Fruit fly (Drosophila melanogaster) whole organism, embryonic: ENCODE results near the gene Dh31.

Experiments
- Atf-2 ChIP-seq: fragments of 200-800 bp; sonication (Bioruptor generic); optimal IDR thresholded peaks from 2 replicates; lab custom pipeline; 2016; ENCODE audit warnings: missing biosample characterization, missing genetic modification characterization
- Awh ChIP-seq: fragments of 200-800 bp; sonication (Bioruptor generic); IDR thresholded peaks from 2 replicates; pipeline ENCODE4, ENCODE4 v1.3.6; 2022; ENCODE audit warnings: missing biosample characterization, missing genetic modification characterization
- C15 ChIP-seq: fragments of 200-800 bp; sonication (Bioruptor generic); IDR thresholded peaks from 3 replicates; pipeline ENCODE4 v1.3.6; 2022; ENCODE audit warnings: missing biosample characterization, missing genetic modification characterization
- CG10147 ChIP-seq: fragments of 200-800 bp; sonication (Bioruptor generic); optimal IDR thresholded peaks from 2 replicates; lab custom pipeline; 2019; ENCODE audit warnings: missing biosample characterization, mild to moderate bottlenecking, missing genetic modification characterization, moderate library complexity
- CG1024 ChIP-seq: fragments of 200-800 bp; sonication (Bioruptor generic); IDR thresholded peaks from 2 replicates; pipeline ENCODE4 v1.3.6; 2022; ENCODE audit warnings: missing biosample characterization, missing genetic modification characterization
- CG10366 ChIP-seq: fragments of 200-800 bp; sonication (Bioruptor generic); IDR thresholded peaks from 2 replicates; pipeline ENCODE4 v1.3.6; 2022; ENCODE audit warnings: missing biosample characterization, missing genetic modification characterization
- CG11247 ChIP-seq: fragments of 200-800 bp; sonication (Bioruptor generic); IDR thresholded peaks from 2 replicates; pipeline ENCODE4 v1.3.6; 2022; ENCODE audit warnings: missing biosample characterization, missing genetic modification characterization
- CG11504 ChIP-seq: fragments of 200-800 bp; sonication (Bioruptor generic); optimal IDR thresholded peaks from 3 replicates; lab custom pipeline; 2019; ENCODE audit warnings: missing biosample characterization, mild to moderate bottlenecking, missing genetic modification characterization, moderate library complexity
- CG11695 ChIP-seq: fragments of 200-800 bp; sonication (Bioruptor generic); IDR thresholded peaks from 3 replicates; pipeline ENCODE4 v1.3.6; 2022; ENCODE audit warnings: missing biosample characterization, missing genetic modification characterization
- CG11696 ChIP-seq: fragments of 200-800 bp; sonication (Bioruptor generic); IDR thresholded peaks from 2 replicates; pipeline ENCODE4 v1.3.6; 2022; ENCODE audit warnings: missing biosample characterization, missing genetic modification characterization
- CG15514 ChIP-seq: fragments of 200-800 bp; sonication (Bioruptor generic); optimal IDR thresholded peaks from 3 replicates; lab custom pipeline; 2017; ENCODE audit warnings: missing biosample characterization, missing genetic modification characterization, mild to moderate bottlenecking, moderate library complexity, missing genetic modification reagents
- CG18764 ChIP-seq: fragments of 200-800 bp; sonication (Bioruptor generic); optimal IDR thresholded peaks from 3 replicates; lab custom pipeline; 2016; ENCODE audit warnings: missing biosample characterization, missing genetic modification characterization
- CG2116 ChIP-seq: fragments of 200-800 bp; sonication (Bioruptor generic); optimal IDR thresholded peaks from 3 replicates; lab custom pipeline; 2018; ENCODE audit warnings: missing biosample characterization, mild to moderate bottlenecking, missing genetic modification characterization
- CG31388 ChIP-seq: fragments of 200-800 bp; sonication (Bioruptor generic); optimal IDR thresholded peaks from 2 replicates; lab custom pipeline; 2016; ENCODE audit warnings: missing biosample characterization, missing genetic modification characterization
- CG3726 ChIP-seq: fragments of 200-800 bp; sonication (Bioruptor generic); IDR thresholded peaks from 3 replicates; pipeline ENCODE4, ENCODE4 v1.3.6; 2022; ENCODE audit warnings: missing biosample characterization, missing genetic modification characterization
- CG42726 ChIP-seq: fragments of 200-800 bp; sonication (Bioruptor generic); IDR thresholded peaks from 2 replicates; pipeline ENCODE4 v1.3.6; 2022; ENCODE audit warnings: missing biosample characterization, missing genetic modification characterization; ENCODE audit not compliant: partially characterized antibody
- CG7556 ChIP-seq: fragments of 200-800 bp; sonication (Bioruptor generic); optimal IDR thresholded peaks from 2 replicates; lab custom pipeline; 2017; ENCODE audit warnings: missing biosample characterization, mild to moderate bottlenecking, missing genetic modification characterization
- CG8359 ChIP-seq: fragments of 200-800 bp; sonication (Bioruptor generic); optimal IDR thresholded peaks from 2 replicates; lab custom pipeline; 2017; ENCODE audit warnings: missing biosample characterization, mild to moderate bottlenecking, missing genetic modification characterization, borderline replicate concordance
- Dip3 ChIP-seq: fragments of 200-800 bp; sonication (Bioruptor generic); optimal IDR thresholded peaks from 3 replicates; lab custom pipeline; 2016; ENCODE audit warnings: missing biosample characterization, missing genetic modification characterization
- Doc3 ChIP-seq: fragments of 200-800 bp; sonication (Bioruptor generic); IDR thresholded peaks from 3 replicates; pipeline ENCODE4 v1.3.6; 2022; ENCODE audit warnings: missing biosample characterization, missing genetic modification characterization; ENCODE audit not compliant: partially characterized antibody
- Dref ChIP-seq: fragments of 200-800 bp; sonication (Bioruptor generic); IDR thresholded peaks from 2 replicates; pipeline ENCODE4 v1.3.6; 2022; ENCODE audit warnings: missing biosample characterization, missing genetic modification characterization
- E2f2 ChIP-seq: fragments of 200-800 bp; sonication (Bioruptor generic); IDR thresholded peaks from 2 replicates; pipeline ENCODE4 v1.3.6; 2022; ENCODE audit warnings: missing biosample characterization, missing genetic modification characterization
- Fer3 ChIP-seq: fragments of 200-800 bp; sonication (Bioruptor generic); optimal IDR thresholded peaks from 2 replicates; lab custom pipeline; 2018; ENCODE audit warnings: missing biosample characterization, mild to moderate bottlenecking, missing genetic modification characterization, moderate library complexity
- HLH3B ChIP-seq: fragments of 200-800 bp; sonication (Bioruptor generic); IDR thresholded peaks from 2 replicates; pipeline ENCODE4 v1.3.6; 2022; ENCODE audit warnings: missing biosample characterization, missing genetic modification characterization
- MBD-R2 ChIP-seq: fragments of 200-800 bp; sonication (Bioruptor generic); IDR thresholded peaks from 2 replicates; pipeline ENCODE4 v1.3.6; 2022; ENCODE audit warnings: missing biosample characterization, missing genetic modification characterization
- Mes4 ChIP-seq: fragments of 200-800 bp; sonication (Bioruptor generic); optimal IDR thresholded peaks from 2 replicates; lab custom pipeline; 2016; ENCODE audit warnings: missing biosample characterization, missing genetic modification characterization
- Side ChIP-seq: fragments of 200-800 bp; sonication (Bioruptor generic); optimal IDR thresholded peaks from 2 replicates; lab custom pipeline; 2016; ENCODE audit warnings: missing biosample characterization, missing genetic modification characterization
- Ssrp ChIP-seq: fragments of 200-800 bp; sonication (Bioruptor generic); optimal IDR thresholded peaks from 2 replicates; lab custom pipeline; 2018; ENCODE audit warnings: missing biosample characterization, mild to moderate bottlenecking, missing genetic modification characterization, moderate library complexity
- Vsx1 ChIP-seq: fragments of 200-800 bp; sonication (Bioruptor generic); optimal IDR thresholded peaks from 2 replicates; lab custom pipeline; 2017; ENCODE audit warnings: missing biosample characterization, mild to moderate bottlenecking, missing genetic modification characterization, missing genetic modification reagents
- bowl ChIP-seq: fragments of 200-800 bp; sonication (Bioruptor generic); IDR thresholded peaks from 2 replicates; pipeline ENCODE4 v1.3.6; 2022; ENCODE audit warnings: missing biosample characterization, missing genetic modification characterization
- bsh ChIP-seq, 2 experiments: fragments of 200-800 bp; sonication (Bioruptor generic); optimal IDR thresholded peaks; 2 replicates each; lab custom pipeline; 2017 to 2018; ENCODE audit warnings: mild to moderate bottlenecking in 2 of 2, missing biosample characterization in 2 of 2, missing genetic modification characterization in 2 of 2, moderate library complexity in 1 of 2
- cad ChIP-seq: fragments of >200 bp; optimal IDR thresholded peaks from 2 replicates; lab custom pipeline; 2017; ENCODE audit warnings: missing biosample characterization, missing genetic modification characterization
- cas ChIP-seq: fragments of 200-800 bp; sonication (Bioruptor generic); IDR thresholded peaks from 2 replicates; pipeline ENCODE4 v1.3.6; 2022; ENCODE audit warnings: missing biosample characterization, missing genetic modification characterization
- ci ChIP-seq: fragments of 200-800 bp; sonication (Bioruptor generic); IDR thresholded peaks from 3 replicates; pipeline ENCODE4 v1.3.6; 2022; ENCODE audit warnings: missing biosample characterization, missing genetic modification characterization
- en ChIP-seq: fragments of 200-800 bp; sonication (Bioruptor generic); optimal IDR thresholded peaks from 2 replicates; lab custom pipeline; 2016; ENCODE audit warnings: missing biosample characterization, missing genetic modification characterization
- fru ChIP-seq: fragments of >200 bp; optimal IDR thresholded peaks from 2 replicates; lab custom pipeline; 2017
- gt ChIP-seq: fragments of 200-800 bp; sonication (Bioruptor generic); IDR thresholded peaks from 2 replicates; pipeline ENCODE4 v1.3.6; 2022; ENCODE audit warnings: missing biosample characterization, missing genetic modification characterization
- jigr1 ChIP-seq: fragments of 200-800 bp; sonication (Bioruptor generic); IDR thresholded peaks from 3 replicates; pipeline ENCODE4 v1.3.6; 2022; ENCODE audit warnings: missing biosample characterization, missing genetic modification characterization
- lola ChIP-seq, 3 experiments: fragments of >200 bp in 2 of 3; fragments of 200-800 bp in 1 of 3; sonication (Bioruptor generic) in 1 of 3; optimal IDR thresholded peaks; 2 replicates each; lab custom pipeline; 2017 to 2019; ENCODE audit warnings: missing biosample characterization in 3 of 3, missing genetic modification characterization in 3 of 3, mild to moderate bottlenecking in 1 of 3, moderate library complexity in 1 of 3
- mam ChIP-seq: fragments of 200-800 bp; sonication (Bioruptor generic); optimal IDR thresholded peaks from 3 replicates; lab custom pipeline; 2016; ENCODE audit warnings: missing biosample characterization, missing genetic modification characterization
- mld ChIP-seq: fragments of 200-800 bp; sonication (Bioruptor generic); IDR thresholded peaks from 3 replicates; pipeline ENCODE4 v1.3.6; 2022; ENCODE audit warnings: missing biosample characterization, missing genetic modification characterization; ENCODE audit not compliant: partially characterized antibody
- nerfin-1 ChIP-seq: fragments of 200-800 bp; sonication (Bioruptor generic); optimal IDR thresholded peaks from 3 replicates; lab custom pipeline; 2019; ENCODE audit warnings: missing biosample characterization, mild to moderate bottlenecking, missing genetic modification characterization, moderate library complexity
- pita ChIP-seq: fragments of 200-800 bp; sonication (Bioruptor generic); optimal IDR thresholded peaks from 2 replicates; lab custom pipeline; 2017; ENCODE audit warnings: missing biosample characterization, mild to moderate bottlenecking, missing genetic modification characterization
- pnt ChIP-seq: fragments of 200-800 bp; sonication (Bioruptor generic); optimal IDR thresholded peaks from 3 replicates; lab custom pipeline; 2016; ENCODE audit warnings: missing biosample characterization, missing genetic modification characterization
- sc ChIP-seq, 3 experiments: fragments of >200 bp in 2 of 3; fragments of 200-800 bp in 1 of 3; sonication (Bioruptor generic) in 1 of 3; optimal IDR thresholded peaks; 2 replicates in 2 of 3; 3 replicates in 1 of 3; lab custom pipeline; 2017; ENCODE audit warnings: mild to moderate bottlenecking in 1 of 3, missing biosample characterization in 1 of 3, missing genetic modification characterization in 1 of 3, missing genetic modification reagents in 1 of 3
- sob ChIP-seq: fragments of 200-800 bp; sonication (Bioruptor generic); IDR thresholded peaks from 2 replicates; pipeline ENCODE4 v1.3.6; 2022; ENCODE audit warnings: missing biosample characterization, missing genetic modification characterization
- tap ChIP-seq: fragments of 200-800 bp; optimal IDR thresholded peaks from 3 replicates; lab custom pipeline; 2019; ENCODE audit warnings: missing biosample characterization, mild to moderate bottlenecking, missing genetic modification characterization, moderate library complexity
- tio ChIP-seq: fragments of 200-800 bp; sonication (Bioruptor generic); optimal IDR thresholded peaks from 2 replicates; lab custom pipeline; 2017; ENCODE audit warnings: missing biosample characterization, missing genetic modification characterization, inconsistent platforms
- trh ChIP-seq: fragments of 200-800 bp; sonication (Bioruptor generic); optimal IDR thresholded peaks from 2 replicates; lab custom pipeline; 2016; ENCODE audit warnings: missing biosample characterization, missing genetic modification characterization
- twi ChIP-seq: fragments of 200-800 bp; optimal IDR thresholded peaks from 2 replicates; lab custom pipeline; 2019; ENCODE audit warnings: missing biosample characterization, mild to moderate bottlenecking, missing genetic modification characterization, moderate library complexity
- usp ChIP-seq: fragments of >200 bp; optimal IDR thresholded peaks from 2 replicates; lab custom pipeline; 2017; ENCODE audit warnings: missing biosample characterization, missing genetic modification characterization
- zen2 ChIP-seq: fragments of 200-800 bp; sonication (Bioruptor generic); IDR thresholded peaks from 3 replicates; pipeline ENCODE4 v1.3.6; 2022; ENCODE audit warnings: missing biosample characterization, missing genetic modification characterization; ENCODE audit not compliant: partially characterized antibody

Dh31 gene

dm6 chr2L:8511723-8512122, 5.1 kb upstream of the Dh31 start, which contains the start of gene CG13096 (continued):
- TF ChIP-seq MBD-R2 (peak; percentile 84), Dref (GFP tag; lab: Robert Waterston, UW) (peak; percentile 100), ci (GFP tag; lab: Robert Waterston, UW) (no peak; the same call in 2 of the 3 replicates), bsh (GFP tag; optimal IDR thresholded peaks at IDR 0.05; lab: Kevin White, UChicago) (no peak), Mes4 (GFP tag; lab: Kevin White, UChicago) (peak; percentile 30), Atf-2 (GFP tag; lab: Kevin White, UChicago) (no peak), cad (GFP tag; lab: Kevin White, UChicago) (no peak), fru (lab: Kevin White, UChicago) (no peak), CG11504 (tag; lab: Kevin White, UChicago) (no peak), CG7556 (GFP tag; lab: Kevin White, UChicago) (no peak), CG31388 (GFP tag; lab: Kevin White, UChicago) (no peak), pita (GFP tag; lab: Kevin White, UChicago) (peak; percentile 78), trh (GFP tag; lab: Kevin White, UChicago) (no peak), nerfin-1 (peak; percentile 22), CG18764 (GFP tag; lab: Kevin White, UChicago) (no peak), mld (GFP tag; lab: Robert Waterston, UW) (peak; percentile 94), en (GFP tag; lab: Kevin White, UChicago) (no peak), CG15514 (GFP tag; lab: Kevin White, UChicago) (peak; percentile 91), sob (no peak), bowl (GFP tag; lab: Robert Waterston, UW) (no peak), Ssrp (tag; lab: Kevin White, UChicago) (no peak), CG8359 (no peak), cas (GFP tag; lab: Robert Waterston, UW) (no peak), CG3726 (GFP tag; lab: Robert Waterston, UW) (no peak), CG11247 (no peak), zen2 (GFP tag; lab: Robert Waterston, UW) (peak; percentile 98), Vsx1 (no peak), gt (no peak), Fer3 (no peak), tio (GFP tag; lab: Kevin White, UChicago) (no peak), usp (GFP tag; lab: Kevin White, UChicago) (no peak), HLH3B (no peak), lola (GFP tag; optimal IDR thresholded peaks at IDR 0.05; lab: Kevin White, UChicago) (peak in 1 of 3 experiments; percentile 3), mam (GFP tag; lab: Kevin White, UChicago) (peak; percentile 41), tap (tag; lab: Kevin White, UChicago) (no peak), Side (GFP tag; lab: Kevin White, UChicago) (peak; percentile 2), Dip3 (GFP tag; lab: Kevin White, UChicago) (no peak), pnt (GFP tag; lab: Kevin White, UChicago) (no peak), sc (optimal IDR thresholded peaks at IDR 0.05; lab: Kevin White, UChicago) (no peak), sc (GFP tag; optimal IDR thresholded peaks at IDR 0.05; lab: Kevin White, UChicago) (no peak), CG10147 (GFP tag; lab: Kevin White, UChicago) (no peak), Doc3 (GFP tag; lab: Robert Waterston, UW) (peak; percentile 98), CG1024 (GFP tag; lab: Robert Waterston, UW) (no peak), Awh (GFP tag; lab: Robert Waterston, UW) (no peak), CG11696 (GFP tag; lab: Robert Waterston, UW) (no peak), twi (peak; percentile 39), C15 (GFP tag; lab: Robert Waterston, UW) (no peak), CG2116 (GFP tag; lab: Kevin White, UChicago) (peak; percentile 96), CG11695 (GFP tag; lab: Robert Waterston, UW) (no peak), E2f2 (GFP tag; lab: Robert Waterston, UW) (peak; percentile 86), jigr1 (no peak), CG10366 (GFP tag; lab: Robert Waterston, UW) (no peak), CG42726 (GFP tag; lab: Robert Waterston, UW) (peak; percentile 98)
